Fruit fly (Drosophila melanogaster) whole organism, embryonic: Measurements from ENCODE around the gene CG1628.

Experiments
- Abd-B ChIP-seq: fragments of 200-800 bp; sonication (Bioruptor generic); optimal IDR thresholded peaks from 2 replicates; lab custom pipeline; 2018; ENCODE audit warnings: missing biosample characterization, mild to moderate bottlenecking, missing genetic modification characterization, moderate library complexity
- Asciz ChIP-seq: fragments of 200-800 bp; sonication (Bioruptor generic); optimal IDR thresholded peaks from 2 replicates; lab custom pipeline; 2017; ENCODE audit warnings: missing biosample characterization, mild to moderate bottlenecking, missing genetic modification characterization, missing genetic modification reagents
- BEAF-32 ChIP-seq: fragments of 200-800 bp; sonication (Bioruptor generic); optimal IDR thresholded peaks from 3 replicates; lab custom pipeline; 2017; ENCODE audit warnings: missing biosample characterization, missing genetic modification characterization, mild to moderate bottlenecking, moderate library complexity, missing genetic modification reagents
- CG1024 ChIP-seq: fragments of 200-800 bp; sonication (Bioruptor generic); IDR thresholded peaks from 2 replicates; pipeline ENCODE4 v1.3.6; 2022; ENCODE audit warnings: missing biosample characterization, missing genetic modification characterization
- CG10565 ChIP-seq: fragments of 200-800 bp; sonication (Bioruptor generic); optimal IDR thresholded peaks from 3 replicates; lab custom pipeline; 2016; ENCODE audit warnings: missing biosample characterization, mild to moderate bottlenecking, missing genetic modification characterization
- CG10654 ChIP-seq: fragments of 200-800 bp; sonication (Bioruptor generic); optimal IDR thresholded peaks from 2 replicates; lab custom pipeline; 2016; ENCODE audit warnings: missing biosample characterization, missing genetic modification characterization
- CG11247 ChIP-seq: fragments of 200-800 bp; sonication (Bioruptor generic); IDR thresholded peaks from 2 replicates; pipeline ENCODE4 v1.3.6; 2022; ENCODE audit warnings: missing biosample characterization, missing genetic modification characterization
- CG11504 ChIP-seq: fragments of 200-800 bp; sonication (Bioruptor generic); optimal IDR thresholded peaks from 3 replicates; lab custom pipeline; 2019; ENCODE audit warnings: missing biosample characterization, mild to moderate bottlenecking, missing genetic modification characterization, moderate library complexity
- CG11695 ChIP-seq: fragments of 200-800 bp; sonication (Bioruptor generic); IDR thresholded peaks from 3 replicates; pipeline ENCODE4 v1.3.6; 2022; ENCODE audit warnings: missing biosample characterization, missing genetic modification characterization
- CG1233 ChIP-seq: fragments of 200-800 bp; sonication (Bioruptor generic); optimal IDR thresholded peaks from 4 replicates; lab custom pipeline; 2018; ENCODE audit warnings: missing biosample characterization, mild to moderate bottlenecking, missing genetic modification characterization
- CG13775 ChIP-seq: fragments of 200-800 bp; sonication (Bioruptor generic); optimal IDR thresholded peaks from 3 replicates; lab custom pipeline; 2017; ENCODE audit warnings: missing biosample characterization, mild to moderate bottlenecking, missing genetic modification characterization
- CG1529 ChIP-seq: fragments of 200-800 bp; sonication (Bioruptor generic); optimal IDR thresholded peaks from 3 replicates; lab custom pipeline; 2018; ENCODE audit warnings: missing biosample characterization, missing genetic modification characterization
- CG16779 ChIP-seq: fragments of 200-800 bp; sonication (Bioruptor generic); IDR thresholded peaks from 2 replicates; pipeline ENCODE4 v1.3.6; 2022; ENCODE audit warnings: missing biosample characterization, missing genetic modification characterization
- CG17829 ChIP-seq: fragments of 200-800 bp; optimal IDR thresholded peaks from 2 replicates; lab custom pipeline; 2019; ENCODE audit warnings: missing biosample characterization, mild to moderate bottlenecking, missing genetic modification characterization, moderate library complexity
- CG3065 ChIP-seq: fragments of 200-800 bp; sonication (Bioruptor generic); optimal IDR thresholded peaks from 2 replicates; lab custom pipeline; 2016; ENCODE audit warnings: missing biosample characterization, missing genetic modification characterization
- CG34422 ChIP-seq: fragments of 200-800 bp; sonication (Bioruptor generic); IDR thresholded peaks from 3 replicates; pipeline ENCODE4 v1.3.6; 2022; ENCODE audit warnings: missing biosample characterization, missing genetic modification characterization
- CG4820 ChIP-seq: fragments of 200-800 bp; sonication (Bioruptor generic); optimal IDR thresholded peaks from 3 replicates; lab custom pipeline; 2016; ENCODE audit warnings: missing biosample characterization, missing genetic modification characterization
- CG6254 ChIP-seq: fragments of 200-800 bp; sonication (Bioruptor generic); optimal IDR thresholded peaks from 3 replicates; lab custom pipeline; 2017; ENCODE audit warnings: mild to moderate bottlenecking, missing biosample characterization, missing genetic modification reagents, missing genetic modification characterization
- CG6654 ChIP-seq: fragments of 200-800 bp; sonication (Bioruptor generic); optimal IDR thresholded peaks from 2 replicates; lab custom pipeline; 2017; ENCODE audit warnings: missing biosample characterization, mild to moderate bottlenecking, missing genetic modification characterization
- CG7357 ChIP-seq: fragments of 200-800 bp; sonication (Bioruptor generic); IDR thresholded peaks from 3 replicates; pipeline ENCODE4 v1.3.6; 2022; ENCODE audit warnings: missing biosample characterization, missing genetic modification characterization
- CG7786 ChIP-seq: fragments of 200-800 bp; sonication (Bioruptor generic); optimal IDR thresholded peaks from 2 replicates; lab custom pipeline; 2016; ENCODE audit warnings: missing biosample characterization, missing genetic modification characterization
- CG7839 ChIP-seq: fragments of 200-800 bp; sonication (Bioruptor generic); optimal IDR thresholded peaks from 3 replicates; lab custom pipeline; 2018; ENCODE audit warnings: missing biosample characterization, mild to moderate bottlenecking, missing genetic modification characterization, moderate library complexity
- CG8089 ChIP-seq: fragments of 200-800 bp; sonication (Bioruptor generic); optimal IDR thresholded peaks from 3 replicates; lab custom pipeline; 2016; ENCODE audit warnings: missing biosample characterization, missing genetic modification characterization
- CG8765 ChIP-seq: fragments of 200-800 bp; sonication (Bioruptor generic); IDR thresholded peaks from 2 replicates; pipeline ENCODE4 v1.3.6; 2022; ENCODE audit warnings: missing biosample characterization, missing genetic modification characterization
- D ChIP-seq, 2 experiments: fragments of 200-800 bp in 1 of 2; fragments of >200 bp in 1 of 2; sonication (Bioruptor generic) in 1 of 2; optimal IDR thresholded peaks; 2 replicates in 1 of 2; 3 replicates in 1 of 2; lab custom pipeline; 2017; ENCODE audit warnings: mild to moderate bottlenecking in 1 of 2, missing biosample characterization in 1 of 2, missing genetic modification characterization in 1 of 2, missing genetic modification reagents in 1 of 2
- Drgx ChIP-seq: fragments of 200-800 bp; sonication (Bioruptor generic); IDR thresholded peaks from 2 replicates; pipeline ENCODE4 v1.3.6; 2022; ENCODE audit warnings: missing biosample characterization, missing genetic modification characterization
- E2f2 ChIP-seq: fragments of 200-800 bp; sonication (Bioruptor generic); IDR thresholded peaks from 2 replicates; pipeline ENCODE4 v1.3.6; 2022; ENCODE audit warnings: missing biosample characterization, missing genetic modification characterization
- HHEX ChIP-seq: fragments of 200-800 bp; sonication (Bioruptor generic); optimal IDR thresholded peaks from 3 replicates; lab custom pipeline; 2017; ENCODE audit warnings: missing biosample characterization, mild to moderate bottlenecking, missing genetic modification characterization, missing genetic modification reagents
- HLH3B ChIP-seq: fragments of 200-800 bp; sonication (Bioruptor generic); IDR thresholded peaks from 2 replicates; pipeline ENCODE4 v1.3.6; 2022; ENCODE audit warnings: missing biosample characterization, missing genetic modification characterization
- Hr3 ChIP-seq: fragments of 200-800 bp; sonication (Bioruptor generic); optimal IDR thresholded peaks from 3 replicates; lab custom pipeline; 2016; ENCODE audit warnings: missing biosample characterization, missing genetic modification characterization
- Sry-β ChIP-seq: fragments of 200-800 bp; sonication (Bioruptor generic); optimal IDR thresholded peaks from 2 replicates; lab custom pipeline; 2018; ENCODE audit warnings: missing biosample characterization, mild to moderate bottlenecking, missing genetic modification characterization, moderate library complexity
- Xbp1 ChIP-seq: fragments of 200-800 bp; sonication (Bioruptor generic); optimal IDR thresholded peaks from 3 replicates; lab custom pipeline; 2016; ENCODE audit warnings: missing biosample characterization, mild to moderate bottlenecking, missing genetic modification characterization
- abd-A ChIP-seq: fragments of 200-800 bp; sonication (Bioruptor generic); optimal IDR thresholded peaks from 3 replicates; lab custom pipeline; 2019; ENCODE audit warnings: missing biosample characterization, mild to moderate bottlenecking, missing genetic modification characterization, moderate library complexity
- ac ChIP-seq: fragments of 200-800 bp; sonication (Bioruptor generic); optimal IDR thresholded peaks from 3 replicates; lab custom pipeline; 2017; ENCODE audit warnings: missing biosample characterization, mild to moderate bottlenecking, missing genetic modification characterization
- btn ChIP-seq: fragments of 200-800 bp; sonication (Bioruptor generic); optimal IDR thresholded peaks from 2 replicates; lab custom pipeline; 2016; ENCODE audit warnings: missing biosample characterization, missing genetic modification characterization
- ci ChIP-seq: fragments of 200-800 bp; sonication (Bioruptor generic); IDR thresholded peaks from 3 replicates; pipeline ENCODE4 v1.3.6; 2022; ENCODE audit warnings: missing biosample characterization, missing genetic modification characterization
- cwo ChIP-seq: fragments of 200-800 bp; sonication (Bioruptor generic); optimal IDR thresholded peaks from 3 replicates; lab custom pipeline; 2017; ENCODE audit warnings: missing biosample characterization, missing genetic modification characterization, mild to moderate bottlenecking, moderate library complexity, missing genetic modification reagents
- dimm ChIP-seq: fragments of 200-800 bp; sonication (Bioruptor generic); IDR thresholded peaks from 2 replicates; pipeline ENCODE4 v1.3.6; 2022; ENCODE audit warnings: missing biosample characterization, missing genetic modification characterization
- ewg ChIP-seq: fragments of 200-800 bp; sonication (Bioruptor generic); optimal IDR thresholded peaks from 3 replicates; lab custom pipeline; 2017; ENCODE audit warnings: mild to moderate bottlenecking, missing biosample characterization, missing genetic modification reagents, missing genetic modification characterization
- jumu ChIP-seq: fragments of 200-800 bp; sonication (Bioruptor generic); optimal IDR thresholded peaks from 3 replicates; lab custom pipeline; 2016; ENCODE audit warnings: missing biosample characterization, missing genetic modification characterization
- phol ChIP-seq: fragments of 200-800 bp; sonication (Bioruptor generic); optimal IDR thresholded peaks from 3 replicates; lab custom pipeline; 2018; ENCODE audit warnings: missing biosample characterization, mild to moderate bottlenecking, missing genetic modification characterization, moderate library complexity
- sd ChIP-seq: fragments of 200-800 bp; sonication (Bioruptor generic); optimal IDR thresholded peaks from 3 replicates; lab custom pipeline; 2018; ENCODE audit warnings: missing biosample characterization, mild to moderate bottlenecking, missing genetic modification characterization, moderate library complexity
- sqz ChIP-seq: fragments of 200-800 bp; sonication (Bioruptor generic); optimal IDR thresholded peaks from 3 replicates; lab custom pipeline; 2018; ENCODE audit warnings: missing biosample characterization, mild to moderate bottlenecking, missing genetic modification characterization
- toy ChIP-seq: fragments of 200-800 bp; sonication (Bioruptor generic); IDR thresholded peaks from 2 replicates; pipeline ENCODE4 v1.3.6; 2022; ENCODE audit warnings: missing biosample characterization, missing genetic modification characterization
- unpg ChIP-seq: fragments of 200-800 bp; sonication (Bioruptor generic); optimal IDR thresholded peaks from 3 replicates; lab custom pipeline; 2018; ENCODE audit warnings: missing biosample characterization, mild to moderate bottlenecking, missing genetic modification characterization, moderate library complexity
- wor ChIP-seq: fragments of 200-800 bp; sonication (Bioruptor generic); IDR thresholded peaks from 2 replicates; pipeline ENCODE4 v1.3.6; 2022; ENCODE audit warnings: missing biosample characterization, missing genetic modification characterization
- yki ChIP-seq: fragments of >200 bp; optimal IDR thresholded peaks from 3 replicates; lab custom pipeline; 2018
- zfh1 ChIP-seq: fragments of 200-800 bp; sonication (Bioruptor generic); IDR thresholded peaks from 3 replicates; pipeline ENCODE4 v1.3.6; 2022; ENCODE audit warnings: missing biosample characterization, missing genetic modification characterization

Gene CG1628

dm6 chrX:10620144-10621005 is 17.9 kb upstream of the CG1628 start, which contains the start of gene CG43347 (continued):
- TF ChIP-seq E2f2 (no peak), D (optimal IDR thresholded peaks at IDR 0.05; lab: Kevin White, UChicago) (no peak), D (GFP tag; optimal IDR thresholded peaks at IDR 0.05; lab: Kevin White, UChicago) (peak; percentile 47), ewg (GFP tag; lab: Kevin White, UChicago) (no peak), btn (GFP tag; lab: Kevin White, UChicago) (no peak), CG11695 (GFP tag; lab: Robert Waterston, UW) (peak; percentile 39; the same call in 1 of the 3 replicates), CG6654 (no peak), CG1529 (GFP tag; lab: Kevin White, UChicago) (peak; percentile 54), HHEX (GFP tag; lab: Kevin White, UChicago) (peak; percentile 68), phol (peak; percentile 70), unpg (GFP tag; lab: Kevin White, UChicago) (peak; percentile 69), CG8089 (GFP tag; lab: Kevin White, UChicago) (no peak), Xbp1 (peak; percentile 67), CG7839 (peak; percentile 81), CG10654 (GFP tag; lab: Kevin White, UChicago) (peak; percentile 44), cwo (peak; percentile 78), sqz (GFP tag; lab: Kevin White, UChicago) (peak; percentile 37), CG7357 (peak; percentile 57; the same call in 2 of the 3 replicates), HLH3B (GFP tag; lab: Robert Waterston, UW) (peak; percentile 52), toy (GFP tag; lab: Robert Waterston, UW) (no peak), CG4820 (GFP tag; lab: Kevin White, UChicago) (peak; percentile 41), CG11247 (peak; percentile 13; the same call in 1 of the 2 replicates), zfh1 (GFP tag; lab: Robert Waterston, UW) (0 out of 3 replicates have a peak, but pooled peaks have one; percentile 50), Asciz (GFP tag; lab: Kevin White, UChicago) (peak; percentile 48), CG1233 (GFP tag; lab: Kevin White, UChicago) (peak; percentile 42), jumu (GFP tag; lab: Kevin White, UChicago) (no peak), Sry-β (GFP tag; lab: Kevin White, UChicago) (no peak), Abd-B (GFP tag; lab: Kevin White, UChicago) (peak; percentile 58), BEAF-32 (GFP tag; lab: Kevin White, UChicago) (no peak), CG11504 (tag; lab: Kevin White, UChicago) (peak; percentile 85), abd-A (tag; lab: Kevin White, UChicago) (peak; percentile 43), CG16779 (GFP tag; lab: Robert Waterston, UW) (no peak), CG34422 (GFP tag; lab: Robert Waterston, UW) (no peak), CG3065 (GFP tag; lab: Kevin White, UChicago) (no peak), ci (GFP tag; lab: Robert Waterston, UW) (peak; percentile 44; the same call in 1 of the 3 replicates), wor (peak; percentile 20; the same call in 1 of the 2 replicates), CG17829 (tag; lab: Kevin White, UChicago) (peak; percentile 54), CG1024 (no peak), dimm (GFP tag; lab: Robert Waterston, UW) (no peak), CG8765 (GFP tag; lab: Robert Waterston, UW) (no peak), CG6254 (GFP tag; lab: Kevin White, UChicago) (peak; percentile 13), sd (tag; lab: Kevin White, UChicago) (peak; percentile 43), CG10565 (GFP tag; lab: Kevin White, UChicago) (no peak), Drgx (peak; percentile 31; the same call in 1 of the 2 replicates), Hr3 (GFP tag; lab: Kevin White, UChicago) (peak; percentile 44), ac (GFP tag; lab: Kevin White, UChicago) (no peak), CG13775 (GFP tag; lab: Kevin White, UChicago) (peak; percentile 59), yki (lab: Kevin White, UChicago) (no peak), CG7786 (GFP tag; lab: Kevin White, UChicago) (peak; percentile 12)
